Worm (Caenorhabditis elegans) whole organism, late embryonic: Measurements from ENCODE around the gene ZC132.3.

Source experiments
- C08G9.2 ChIP-seq: sonication (generic microtip); optimal IDR thresholded peaks from 2 replicates; lab custom pipeline; 2016; ENCODE audit warnings: mild to moderate bottlenecking, missing genetic modification characterization, moderate library complexity, missing compliant biosample characterization
- C38D4.7 ChIP-seq: fragments of 200-800 bp; sonication (Bioruptor generic); optimal IDR thresholded peaks from 2 replicates; lab custom pipeline; 2018; ENCODE audit warnings: mild to moderate bottlenecking, missing genetic modification characterization, moderate library complexity, missing compliant biosample characterization
- K09A11.1 ChIP-seq: sonication (generic microtip); optimal IDR thresholded peaks from 2 replicates; lab custom pipeline; 2017; ENCODE audit warnings: antibody characterized with exemption, mild to moderate bottlenecking, missing genetic modification characterization, missing compliant biosample characterization; ENCODE audit not compliant: insufficient read depth
- ahr-1 ChIP-seq: sonication (generic microtip); optimal IDR thresholded peaks from 2 replicates; lab custom pipeline; 2016; ENCODE audit warnings: missing genetic modification characterization, missing compliant biosample characterization
- ama-1 ChIP-seq: fragments of 150-350 bp; optimal IDR thresholded peaks from 2 replicates; lab custom pipeline; 2014
- ceh-18 ChIP-seq: sonication (generic microtip); optimal IDR thresholded peaks from 2 replicates; lab custom pipeline; 2016; ENCODE audit warnings: missing genetic modification characterization, missing compliant biosample characterization
- ceh-19 ChIP-seq: fragments of 200-800 bp; sonication (Bioruptor generic); optimal IDR thresholded peaks from 2 replicates; lab custom pipeline; 2018; ENCODE audit warnings: mild to moderate bottlenecking, missing genetic modification characterization, missing compliant biosample characterization
- ceh-2 ChIP-seq: sonication (generic microtip); optimal IDR thresholded peaks from 2 replicates; lab custom pipeline; 2016; ENCODE audit warnings: missing genotype, missing genetic modification characterization, missing compliant biosample characterization
- ceh-22 ChIP-seq: sonication (generic microtip); optimal IDR thresholded peaks from 2 replicates; lab custom pipeline; 2017; ENCODE audit warnings: missing biosample characterization, missing genetic modification characterization
- ceh-24 ChIP-seq: sonication (generic microtip); optimal IDR thresholded peaks from 2 replicates; lab custom pipeline; 2016; ENCODE audit warnings: mild to moderate bottlenecking, missing genetic modification characterization, missing compliant biosample characterization
- ceh-31 ChIP-seq: sonication (generic microtip); optimal IDR thresholded peaks from 2 replicates; lab custom pipeline; 2016; ENCODE audit warnings: missing genetic modification characterization, missing compliant biosample characterization
- ceh-45 ChIP-seq: fragments of 200-800 bp; sonication (Bioruptor generic); IDR thresholded peaks from 2 replicates; pipeline ENCODE4 v1.3.6; 2022; ENCODE audit warnings: missing genetic modification reagents, missing genetic modification characterization, missing compliant biosample characterization
- ceh-48 ChIP-seq: sonication (generic microtip); optimal IDR thresholded peaks from 2 replicates; lab custom pipeline; 2016; ENCODE audit warnings: missing genetic modification characterization, inconsistent platforms, missing compliant biosample characterization
- ceh-9 ChIP-seq: sonication (generic microtip); optimal IDR thresholded peaks from 2 replicates; lab custom pipeline; 2016; ENCODE audit warnings: mild to moderate bottlenecking, missing genetic modification characterization, inconsistent platforms, missing compliant biosample characterization
- che-1 ChIP-seq: sonication (generic microtip); optimal IDR thresholded peaks from 2 replicates; lab custom pipeline; 2016; ENCODE audit warnings: mild to moderate bottlenecking, missing genetic modification characterization, missing compliant biosample characterization
- elt-2 ChIP-seq: sonication (generic microtip); optimal IDR thresholded peaks from 2 replicates; lab custom pipeline; 2016; ENCODE audit warnings: missing genetic modification reagents, missing genetic modification characterization, missing compliant biosample characterization
- elt-4 ChIP-seq: sonication (generic microtip); optimal IDR thresholded peaks from 2 replicates; lab custom pipeline; 2016; ENCODE audit warnings: missing genetic modification characterization, missing compliant biosample characterization
- fax-1 ChIP-seq: sonication (generic microtip); optimal IDR thresholded peaks from 2 replicates; lab custom pipeline; 2016; ENCODE audit warnings: missing genotype, missing genetic modification characterization, missing compliant biosample characterization
- fkh-6 ChIP-seq: sonication (generic microtip); optimal IDR thresholded peaks from 2 replicates; lab custom pipeline; 2016; ENCODE audit warnings: missing genetic modification characterization, missing compliant biosample characterization
- gmeb-2 ChIP-seq: sonication (generic microtip); optimal IDR thresholded peaks from 2 replicates; lab custom pipeline; 2016; ENCODE audit warnings: missing genetic modification characterization, inconsistent platforms, missing compliant biosample characterization
- hlh-13 ChIP-seq: fragments of 200-800 bp; sonication (Bioruptor generic); optimal IDR thresholded peaks from 2 replicates; lab custom pipeline; 2018; ENCODE audit warnings: mild to moderate bottlenecking, missing genetic modification characterization, missing compliant biosample characterization
- hlh-15 ChIP-seq: sonication (generic microtip); optimal IDR thresholded peaks from 2 replicates; lab custom pipeline; 2016; ENCODE audit warnings: missing genetic modification characterization, missing compliant biosample characterization
- hlh-8 ChIP-seq: sonication (generic microtip); optimal IDR thresholded peaks from 2 replicates; lab custom pipeline; 2016; ENCODE audit warnings: missing genotype, missing genetic modification characterization, missing compliant biosample characterization
- lim-6 ChIP-seq: sonication (generic microtip); optimal IDR thresholded peaks from 2 replicates; lab custom pipeline; 2016; ENCODE audit warnings: missing genetic modification characterization, missing compliant biosample characterization
- lin-11 ChIP-seq: fragments of 200-800 bp; sonication (Bioruptor generic); optimal IDR thresholded peaks from 2 replicates; lab custom pipeline; 2018; ENCODE audit warnings: mild to moderate bottlenecking, missing genetic modification characterization, missing compliant biosample characterization
- madf-2 ChIP-seq: sonication (generic microtip); optimal IDR thresholded peaks from 2 replicates; lab custom pipeline; 2017; ENCODE audit warnings: missing genetic modification characterization, missing compliant biosample characterization
- mec-3 ChIP-seq: sonication (generic microtip); optimal IDR thresholded peaks from 2 replicates; lab custom pipeline; 2016; ENCODE audit warnings: borderline replicate concordance, missing genetic modification characterization, missing compliant biosample characterization
- nfya-1 ChIP-seq: sonication (generic microtip); optimal IDR thresholded peaks from 2 replicates; lab custom pipeline; 2017; ENCODE audit warnings: missing genetic modification characterization, mild to moderate bottlenecking, missing compliant biosample characterization, antibody characterized with exemption, moderate library complexity
- nhr-232 ChIP-seq: sonication (generic microtip); optimal IDR thresholded peaks from 2 replicates; lab custom pipeline; 2016; ENCODE audit warnings: missing genetic modification characterization, missing compliant biosample characterization
- npax-4 ChIP-seq: sonication (generic microtip); optimal IDR thresholded peaks from 2 replicates; lab custom pipeline; 2016; ENCODE audit warnings: missing genetic modification characterization, missing compliant biosample characterization
- odd-2 ChIP-seq: sonication (generic microtip); optimal IDR thresholded peaks from 2 replicates; lab custom pipeline; 2017; ENCODE audit warnings: antibody characterized with exemption, mild to moderate bottlenecking, missing genetic modification characterization, missing compliant biosample characterization
- pax-1 ChIP-seq: fragments of 150-350 bp; optimal IDR thresholded peaks from 2 replicates; lab custom pipeline; 2014; ENCODE audit warnings: missing biosample characterization, missing genetic modification characterization
- pha-2 ChIP-seq: sonication (generic microtip); optimal IDR thresholded peaks from 2 replicates; lab custom pipeline; 2017; ENCODE audit warnings: mild to moderate bottlenecking, missing genetic modification characterization, missing compliant biosample characterization
- pha-4 ChIP-seq: fragments of 150-350 bp; optimal IDR thresholded peaks from 2 replicates; lab custom pipeline; 2018; ENCODE audit warnings: missing biosample characterization, missing genetic modification reagents, missing genetic modification characterization
- pqm-1 ChIP-seq: sonication (generic microtip); optimal IDR thresholded peaks from 2 replicates; lab custom pipeline; 2016; ENCODE audit warnings: missing genetic modification characterization, missing compliant biosample characterization
- ref-2 ChIP-seq: sonication (generic microtip); optimal IDR thresholded peaks from 2 replicates; lab custom pipeline; 2016; ENCODE audit warnings: missing genetic modification characterization, missing compliant biosample characterization
- sdc-2 ChIP-seq: sonication (generic microtip); optimal IDR thresholded peaks from 2 replicates; lab custom pipeline; 2016; ENCODE audit warnings: missing genotype, missing genetic modification characterization, missing compliant biosample characterization
- syd-9 ChIP-seq: sonication (generic microtip); optimal IDR thresholded peaks from 2 replicates; lab custom pipeline; 2016; ENCODE audit warnings: mild to moderate bottlenecking, missing genetic modification characterization, moderate library complexity, missing compliant biosample characterization
- tbx-2 ChIP-seq: sonication (generic microtip); optimal IDR thresholded peaks from 2 replicates; lab custom pipeline; 2016; ENCODE audit warnings: missing genetic modification characterization, missing compliant biosample characterization
- tbx-7 ChIP-seq: sonication (generic microtip); optimal IDR thresholded peaks from 2 replicates; lab custom pipeline; 2016; ENCODE audit warnings: missing genotype, missing genetic modification characterization, missing compliant biosample characterization
- ttx-3 ChIP-seq: sonication (generic microtip); optimal IDR thresholded peaks from 2 replicates; lab custom pipeline; 2016; ENCODE audit warnings: missing genetic modification reagents, missing genetic modification characterization, missing compliant biosample characterization
- unc-42 ChIP-seq: sonication (generic microtip); optimal IDR thresholded peaks from 2 replicates; lab custom pipeline; 2016; ENCODE audit warnings: missing genotype, missing genetic modification characterization, missing compliant biosample characterization
- unc-55 ChIP-seq: sonication (generic microtip); optimal IDR thresholded peaks from 2 replicates; lab custom pipeline; 2017; ENCODE audit warnings: missing biosample characterization, missing genetic modification reagents, missing genetic modification characterization

ZC132.3 gene

ce11 chrV:4299741-4300140, at the start of gene ZC132.3:
TSS of gene ZC132.3 (minus strand) at chrV:4299841.
- TF ChIP-seq che-1 (tag; lab: Kevin White, UChicago) (no peak), pqm-1 (tag; lab: Kevin White, UChicago) (no peak), unc-55 (GFP tag; lab: Kevin White, UChicago) (no peak), elt-4 (tag; lab: Kevin White, UChicago) (no peak), C38D4.7 (GFP tag; lab: Kevin White, UChicago) (no peak), mec-3 (tag; lab: Kevin White, UChicago) (no peak), elt-2 (tag; lab: Kevin White, UChicago) (no peak)

ce11 chrV:4346799-4347198, 47.2 kb upstream of the ZC132.3 start, which contains the start of gene mcm-7:
TSS of gene mcm-7 (plus strand) at chrV:4347166.
- TF ChIP-seq hlh-8 (tag; lab: Kevin White, UChicago) = no peak
- no peak for TF ChIP-seq C08G9.2 (tag; lab: Kevin White, UChicago)
- TF ChIP-seq madf-2 (tag; lab: Kevin White, UChicago) = no peak
- peak; percentile 29 for TF ChIP-seq tbx-2 (tag; lab: Kevin White, UChicago)
- TF ChIP-seq lim-6 (tag; lab: Kevin White, UChicago) = no peak
- TF ChIP-seq lin-11 (tag; lab: Kevin White, UChicago) = no peak
- no peak for TF ChIP-seq ceh-18 (tag; lab: Kevin White, UChicago)
- TF ChIP-seq K09A11.1 (tag; lab: Kevin White, UChicago) = no peak
- no peak for TF ChIP-seq ttx-3 (tag; lab: Kevin White, UChicago)
- TF ChIP-seq tbx-7 (tag; lab: Kevin White, UChicago) = no peak
- peak; percentile 9 for TF ChIP-seq elt-2 (tag; lab: Kevin White, UChicago)
- TF ChIP-seq pax-1 (tag; lab: Kevin White, UChicago) = peak; percentile 26
- TF ChIP-seq syd-9 (tag; lab: Kevin White, UChicago) = no peak
- no peak for TF ChIP-seq ama-1 (lab: Kevin White, UChicago)
- TF ChIP-seq fax-1 = no peak
- TF ChIP-seq unc-42 = no peak
- TF ChIP-seq npax-4 (tag; lab: Kevin White, UChicago) = no peak
- TF ChIP-seq fkh-6 = no peak
- peak; percentile 55 for TF ChIP-seq nfya-1 (tag; lab: Kevin White, UChicago)
- peak; percentile 40 for TF ChIP-seq ceh-31 (tag; lab: Kevin White, UChicago)
- TF ChIP-seq ceh-48 (tag; lab: Kevin White, UChicago) = no peak
- TF ChIP-seq ceh-19 (GFP tag; lab: Kevin White, UChicago) = no peak
- no peak for TF ChIP-seq hlh-13
- no peak for TF ChIP-seq ceh-2 (tag; lab: Kevin White, UChicago)
- no peak for TF ChIP-seq ceh-9 (tag; lab: Kevin White, UChicago)
- no peak for TF ChIP-seq sdc-2
- no peak for TF ChIP-seq ahr-1 (tag; lab: Kevin White, UChicago)
- TF ChIP-seq ceh-24 = no peak
- TF ChIP-seq gmeb-2 (tag; lab: Kevin White, UChicago) = no peak
- no peak for TF ChIP-seq ref-2 (tag; lab: Kevin White, UChicago)
- TF ChIP-seq, all 69 proteins: peak for 5

DNA sequence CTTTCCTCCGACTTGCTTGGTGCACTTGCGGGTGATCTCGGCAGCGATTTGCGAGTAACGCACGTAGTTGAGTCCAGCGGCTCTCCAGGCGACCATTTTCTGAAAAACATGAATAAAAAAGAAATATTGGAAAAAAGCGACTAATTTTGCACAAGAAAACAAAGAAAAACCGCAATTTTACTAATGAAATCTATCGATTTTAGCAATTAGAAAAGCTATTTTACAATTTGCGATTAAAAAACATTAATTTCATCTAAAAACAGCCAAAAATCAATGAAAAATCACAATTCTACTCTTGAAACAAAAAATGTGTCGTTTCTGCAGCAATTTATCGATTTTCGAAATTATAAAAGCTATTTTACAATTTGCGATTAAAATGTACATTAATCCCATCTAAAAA, 46.7 kb upstream of the ZC132.3 start, which contains the start of gene hpo-18:
TSS of gene hpo-18 (minus strand) at position 101 of the 400 bp plus-strand sequence.
- no peak for TF ChIP-seq ceh-19 (GFP tag; lab: Kevin White, UChicago)
- TF ChIP-seq nhr-232 (tag; lab: Kevin White, UChicago) = no peak
- TF ChIP-seq ceh-9 (tag; lab: Kevin White, UChicago) = no peak
- TF ChIP-seq mec-3 (tag; lab: Kevin White, UChicago) = no peak
- no peak for TF ChIP-seq odd-2 (tag; lab: Kevin White, UChicago)
- TF ChIP-seq hlh-13 = no peak
- TF ChIP-seq hlh-15 (tag; lab: Kevin White, UChicago) = no peak
- TF ChIP-seq pha-2 (tag; lab: Kevin White, UChicago) = no peak
- TF ChIP-seq pha-4 (tag; lab: Kevin White, UChicago) = no peak
- no peak for TF ChIP-seq ceh-22 (tag; lab: Kevin White, UChicago)
- TF ChIP-seq unc-42 = no peak
- TF ChIP-seq fkh-6 = no peak
- TF ChIP-seq npax-4 (tag; lab: Kevin White, UChicago) = no peak
- no peak for TF ChIP-seq lim-6 (tag; lab: Kevin White, UChicago)
- no peak for TF ChIP-seq lin-11 (tag; lab: Kevin White, UChicago)
- TF ChIP-seq ceh-45 (GFP tag; lab: Robert Waterston, UW) = no peak
- TF ChIP-seq pqm-1 (tag; lab: Kevin White, UChicago) = no peak
- TF ChIP-seq ceh-31 (tag; lab: Kevin White, UChicago) = no peak
- TF ChIP-seq, all 69 proteins: peak for 0
